Worm (Caenorhabditis elegans): ENCODE data around the gene tag-115.

tag-115 gene

ce11 chrIV:13240078-13240841 lies 1.0 kb upstream of the tag-115 start, which contains the start of gene rpl-12:
Gene rpl-12 (minus strand): TSS chrIV:13240651.
- TF ChIP-seq C17E4.6 (GFP tag; IDR thresholded peaks at IDR 0.05): peak; percentile 97
- peak; percentile 94 for TF ChIP-seq somi-1 (GFP tag; optimal IDR thresholded peaks at IDR 0.05)
- peak; percentile 80; the same call in 1 of the 2 replicates for TF ChIP-seq ztf-28 (GFP tag; IDR thresholded peaks at IDR 0.05)
- TF ChIP-seq lin-40 (tag; optimal IDR thresholded peaks at IDR 0.05): peak; percentile 98
- peak; percentile 8 for TF ChIP-seq sptf-2 (GFP tag; optimal IDR thresholded peaks at IDR 0.05)
- TF ChIP-seq cebp-1 (GFP tag; IDR thresholded peaks at IDR 0.05): peak; percentile 87
- TF ChIP-seq cebp-1 (tag; optimal IDR thresholded peaks at IDR 0.05): peak; percentile 96
- peak; percentile 96 for TF ChIP-seq repo-1 (tag; optimal IDR thresholded peaks at IDR 0.05)
- peak; percentile 95 for TF ChIP-seq ceh-91 (GFP tag; IDR thresholded peaks at IDR 0.05)
- TF ChIP-seq F10E7.11 (tag; optimal IDR thresholded peaks at IDR 0.05): peak; percentile 71
- TF ChIP-seq ccch-3 (GFP tag; optimal IDR thresholded peaks at IDR 0.05): no peak
- TF ChIP-seq ceh-100 (GFP tag; IDR thresholded peaks at IDR 0.05): peak; percentile 87
- TF ChIP-seq nfyb-1 (GFP tag; IDR thresholded peaks at IDR 0.05): peak; percentile 98
- peak; percentile 90 for TF ChIP-seq chd-7 (tag; optimal IDR thresholded peaks at IDR 0.05)
- peak; percentile 86 for TF ChIP-seq madf-8 (GFP tag; conservative IDR thresholded peaks at IDR 0.05)
- peak; percentile 89 to 96 for TF ChIP-seq let-607 (tag; optimal IDR thresholded peaks at IDR 0.05)
- peak; percentile 100 for TF ChIP-seq attf-5 (GFP tag; optimal IDR thresholded peaks at IDR 0.05)
- TF ChIP-seq mel-28 (tag; optimal IDR thresholded peaks at IDR 0.05; ENCODE audit: borderline replicate concordance): peak; percentile 83
- TF ChIP-seq tlf-1 (GFP tag; optimal IDR thresholded peaks at IDR 0.05): peak; percentile 99
- TF ChIP-seq lin-26 (GFP tag; IDR thresholded peaks at IDR 0.05): peak; percentile 51
- TF ChIP-seq Y95B8A.8 (GFP tag; IDR thresholded peaks at IDR 0.05): peak; percentile 96
- TF ChIP-seq rcor-1 (GFP tag; IDR thresholded peaks at IDR 0.05): peak; percentile 98
- TF ChIP-seq B0019.2 (GFP tag; conservative IDR thresholded peaks at IDR 0.05): peak; percentile 85
- peak; percentile 98 for TF ChIP-seq ceh-27 (GFP tag; optimal IDR thresholded peaks at IDR 0.05)
- peak; percentile 91 for TF ChIP-seq attf-6 (GFP tag; IDR thresholded peaks at IDR 0.05)
- TF ChIP-seq athp-1 (tag; optimal IDR thresholded peaks at IDR 0.05): peak; percentile 97
- peak; percentile 95 for TF ChIP-seq B0336.3 (GFP tag; IDR thresholded peaks at IDR 0.05)
- peak; percentile 91 for TF ChIP-seq Y67H2A.10 (GFP tag; conservative IDR thresholded peaks at IDR 0.05)
- no peak for TF ChIP-seq ceh-58 (GFP tag; IDR thresholded peaks at IDR 0.05)
- TF ChIP-seq hlh-26 (GFP tag; conservative IDR thresholded peaks at IDR 0.05): no peak
- TF ChIP-seq ztf-25 (GFP tag; IDR thresholded peaks at IDR 0.05): no peak
- peak; percentile 94 for TF ChIP-seq C06A6.2 (GFP tag; conservative IDR thresholded peaks at IDR 0.05)
- TF ChIP-seq ztf-3 (GFP tag; optimal IDR thresholded peaks at IDR 0.05): peak; percentile 60
- no peak for TF ChIP-seq aptf-3 (GFP tag; IDR thresholded peaks at IDR 0.05)
- TF ChIP-seq cebp-2 (GFP tag; IDR thresholded peaks at IDR 0.05): peak; percentile 98
- TF ChIP-seq nhr-179 (tag; optimal IDR thresholded peaks at IDR 0.05): no peak
- TF ChIP-seq xnd-1 (tag; optimal IDR thresholded peaks at IDR 0.05): peak; percentile 75
- TF ChIP-seq nhr-27 (tag; optimal IDR thresholded peaks at IDR 0.05): peak; percentile 7
- peak; percentile 91 for TF ChIP-seq F33H1.4 (GFP tag; IDR thresholded peaks at IDR 0.05)
- peak; percentile 27 to 51 for TF ChIP-seq rec-8 (tag; optimal IDR thresholded peaks at IDR 0.05)
- TF ChIP-seq F37B4.10 (GFP tag; IDR thresholded peaks at IDR 0.05): 0 out of 2 replicates have a peak, but pooled peaks have one; percentile 11
- TF ChIP-seq lin-54 (GFP tag; optimal IDR thresholded peaks at IDR 0.05): peak; percentile 100
- peak; percentile 87 for TF ChIP-seq hmg-20 (GFP tag; IDR thresholded peaks at IDR 0.05)
- peak; percentile 59 for TF ChIP-seq ceh-79 (tag; optimal IDR thresholded peaks at IDR 0.05)
- no peak for TF ChIP-seq ama-1 (optimal IDR thresholded peaks at IDR 0.05)
- TF ChIP-seq ama-1 (GFP tag; optimal IDR thresholded peaks at IDR 0.05): no peak
- TF ChIP-seq F57C9.4 (tag; optimal IDR thresholded peaks at IDR 0.05): peak; percentile 10
- TF ChIP-seq lag-1 (GFP tag; IDR thresholded peaks at IDR 0.05): no peak

Data from whole organism, young adult.